Worm (Caenorhabditis elegans): ENCODE results near the gene Y45F10D.14.

Gene Y45F10D.14

ce11 chrIV:13778710-13779109 lies 28.9 kb downstream of the Y45F10D.14 start, which contains the start of gene gly-10:
TSS of gene gly-10 (plus strand) at chrIV:13779096.
- TF ChIP-seq F49E8.2 (tag; optimal IDR thresholded peaks at IDR 0.05; ENCODE audit: borderline replicate concordance) (no peak), snpc-1.2 (GFP tag; IDR thresholded peaks at IDR 0.05) (peak; percentile 61)

- TF ChIP-seq dmd-8 (GFP tag; IDR thresholded peaks at IDR 0.05) (no peak), nhr-77 (tag; optimal IDR thresholded peaks at IDR 0.05) (peak; percentile 43), fkh-10 (GFP tag; optimal IDR thresholded peaks at IDR 0.05) (peak; percentile 20), daf-8 (GFP tag; IDR thresholded peaks at IDR 0.05) (no peak), saeg-2 (GFP tag; IDR thresholded peaks at IDR 0.05) (no peak), mes-2 (tag; optimal IDR thresholded peaks at IDR 0.05; ENCODE audit: poor library complexity, severe bottlenecking) (peak; percentile 86), ama-1 (optimal IDR thresholded peaks at IDR 0.05) (peak; percentile 4), mdl-1 (tag; optimal IDR thresholded peaks at IDR 0.05) (peak in 1 of 2 experiments; percentile 30), daf-16 (GFP tag; optimal IDR thresholded peaks at IDR 0.05) (no peak), daf-16 (tag; optimal IDR thresholded peaks at IDR 0.05) (peak; percentile 49), nhr-76 (tag; optimal IDR thresholded peaks at IDR 0.05) (no peak), mxl-3 (GFP tag; optimal IDR thresholded peaks at IDR 0.05) (no peak), lin-13 (GFP tag; optimal IDR thresholded peaks at IDR 0.05) (peak; percentile 72), lsy-2 (tag; optimal IDR thresholded peaks at IDR 0.05) (peak in 1 of 2 experiments; percentile 92), nhr-6 (tag; optimal IDR thresholded peaks at IDR 0.05) (peak; percentile 71), lin-38 (GFP tag; IDR thresholded peaks at IDR 0.05) (peak; percentile 57), hlh-30 (tag; optimal IDR thresholded peaks at IDR 0.05; ENCODE audit: insufficient read depth) (peak; percentile 85), nhr-11 (tag; optimal IDR thresholded peaks at IDR 0.05) (peak; percentile 48), rbr-2 (tag; optimal IDR thresholded peaks at IDR 0.05) (peak; percentile 45), Y48G9A.11 (GFP tag; IDR thresholded peaks at IDR 0.05) (peak; percentile 95), ztf-7 (tag; optimal IDR thresholded peaks at IDR 0.05) (peak; percentile 84), hmg-1.1 (GFP tag; IDR thresholded peaks at IDR 0.05) (0 out of 2 replicates have a peak, but pooled peaks have one; percentile 34), dve-1 (tag; optimal IDR thresholded peaks at IDR 0.05; ENCODE audit: insufficient read depth) (peak; percentile 72), mep-1 (tag; optimal IDR thresholded peaks at IDR 0.05) (peak; percentile 57), T20F7.1 (GFP tag; optimal IDR thresholded peaks at IDR 0.05) (peak; percentile 98), dpl-1 (GFP tag; optimal IDR thresholded peaks at IDR 0.05) (peak; percentile 80), unc-130 (GFP tag; optimal IDR thresholded peaks at IDR 0.05) (peak; percentile 8), Y5F2A.4 (GFP tag; optimal IDR thresholded peaks at IDR 0.05) (no peak)
Measured at ce11 chrIV:13777480-13777879, 30.1 kb downstream of the Y45F10D.14 start, which contains the start of gene rpl-18. TSS of gene rpl-18 (plus strand) at chrIV:13777865.

ce11 chrIV:13776745-13777144 lies 30.9 kb downstream of the Y45F10D.14 start:
- TF ChIP-seq saeg-2 (GFP tag; IDR thresholded peaks at IDR 0.05) (no peak), skn-1 (tag; optimal IDR thresholded peaks at IDR 0.05) (no peak), lin-1 (GFP tag; IDR thresholded peaks at IDR 0.05) (no peak), spr-3 (GFP tag; optimal IDR thresholded peaks at IDR 0.05) (no peak), F49E8.2 (tag; optimal IDR thresholded peaks at IDR 0.05; ENCODE audit: borderline replicate concordance) (no peak), php-3 (GFP tag; IDR thresholded peaks at IDR 0.05) (no peak), pqm-1 (tag; optimal IDR thresholded peaks at IDR 0.05) (no peak), unc-62 (GFP tag; optimal IDR thresholded peaks at IDR 0.05 in 1 of 2) (peak in 1 of 2 experiments; percentile 88), unc-62 (tag; optimal IDR thresholded peaks at IDR 0.05) (no peak), F10B5.3 (tag; optimal IDR thresholded peaks at IDR 0.05) (no peak), ama-1 (optimal IDR thresholded peaks at IDR 0.05) (no peak), aha-1 (tag) (peak; percentile 18), cey-2 (tag; optimal IDR thresholded peaks at IDR 0.05; ENCODE audit: borderline replicate concordance, insufficient read depth) (no peak), nhr-48 (tag; optimal IDR thresholded peaks at IDR 0.05) (no peak), snpc-1.2 (GFP tag; IDR thresholded peaks at IDR 0.05) (peak; percentile 43; the same call in 1 of the 2 replicates), F37D6.2 (tag; optimal IDR thresholded peaks at IDR 0.05) (no peak), unc-130 (GFP tag; optimal IDR thresholded peaks at IDR 0.05) (no peak), hlh-30 (tag; optimal IDR thresholded peaks at IDR 0.05; ENCODE audit: insufficient read depth) (no peak), unc-39 (tag; optimal IDR thresholded peaks at IDR 0.05) (no peak), rbr-2 (tag; optimal IDR thresholded peaks at IDR 0.05) (no peak), spr-1 (tag; optimal IDR thresholded peaks at IDR 0.05) (no peak), ceh-32 (tag; optimal IDR thresholded peaks at IDR 0.05; ENCODE audit: poor library complexity) (no peak), duxl-1 (tag; optimal IDR thresholded peaks at IDR 0.05; ENCODE audit: poor library complexity) (no peak)
